Fruit fly (Drosophila melanogaster) whole organism, embryonic: ENCODE results near the gene CSN3.

Source experiments
- B-H1 ChIP-seq: fragments of 200-800 bp; sonication (Bioruptor generic); IDR thresholded peaks from 3 replicates; pipeline ENCODE4 v1.3.6; 2022; ENCODE audit warnings: missing biosample characterization, missing genetic modification characterization
- B-H2 ChIP-seq: fragments of 200-800 bp; sonication (Bioruptor generic); optimal IDR thresholded peaks from 2 replicates; lab custom pipeline; 2018; ENCODE audit warnings: missing biosample characterization, mild to moderate bottlenecking, missing genetic modification characterization
- Bgb ChIP-seq: fragments of 200-800 bp; sonication (Bioruptor generic); IDR thresholded peaks from 2 replicates; pipeline ENCODE4 v1.3.6; 2022; ENCODE audit warnings: missing biosample characterization, missing genetic modification characterization; ENCODE audit not compliant: partially characterized antibody
- CG10959 ChIP-seq: fragments of 200-800 bp; sonication (Bioruptor generic); IDR thresholded peaks from 2 replicates; pipeline ENCODE4 v1.3.6; 2022; ENCODE audit warnings: missing biosample characterization, missing genetic modification characterization
- CG11696 ChIP-seq: fragments of 200-800 bp; sonication (Bioruptor generic); IDR thresholded peaks from 2 replicates; pipeline ENCODE4 v1.3.6; 2022; ENCODE audit warnings: missing biosample characterization, missing genetic modification characterization
- CG15011 ChIP-seq: fragments of 200-800 bp; sonication (Bioruptor generic); optimal IDR thresholded peaks from 3 replicates; lab custom pipeline; 2018; ENCODE audit warnings: missing biosample characterization, mild to moderate bottlenecking, missing genetic modification characterization
- CG1529 ChIP-seq: fragments of 200-800 bp; sonication (Bioruptor generic); optimal IDR thresholded peaks from 3 replicates; lab custom pipeline; 2018; ENCODE audit warnings: missing biosample characterization, missing genetic modification characterization
- CG17912 ChIP-seq: fragments of 200-800 bp; sonication (Bioruptor generic); optimal IDR thresholded peaks from 2 replicates; lab custom pipeline; 2018; ENCODE audit warnings: missing biosample characterization, mild to moderate bottlenecking, missing genetic modification characterization
- CG30431 ChIP-seq: fragments of 200-800 bp; sonication (Bioruptor generic); optimal IDR thresholded peaks from 2 replicates; lab custom pipeline; 2017; ENCODE audit warnings: missing biosample characterization, missing genetic modification characterization
- CG7745 ChIP-seq: fragments of 200-800 bp; sonication (Bioruptor generic); optimal IDR thresholded peaks from 2 replicates; lab custom pipeline; 2018; ENCODE audit warnings: missing biosample characterization, mild to moderate bottlenecking, missing genetic modification characterization, moderate library complexity
- CG8388 ChIP-seq: fragments of 200-800 bp; sonication (Bioruptor generic); optimal IDR thresholded peaks from 2 replicates; lab custom pipeline; 2019; ENCODE audit warnings: missing biosample characterization, mild to moderate bottlenecking, missing genetic modification characterization, moderate library complexity
- CG9215 ChIP-seq: fragments of 200-800 bp; sonication (Bioruptor generic); IDR thresholded peaks from 2 replicates; pipeline ENCODE4 v1.3.6; 2022; ENCODE audit warnings: missing biosample characterization, missing genetic modification characterization
- CG9876 ChIP-seq: fragments of 200-800 bp; sonication (Bioruptor generic); optimal IDR thresholded peaks from 2 replicates; lab custom pipeline; 2016; ENCODE audit warnings: missing biosample characterization, missing genetic modification characterization
- Deaf1 ChIP-seq: fragments of 200-800 bp; optimal IDR thresholded peaks from 3 replicates; lab custom pipeline; 2019; ENCODE audit warnings: missing biosample characterization, mild to moderate bottlenecking, missing genetic modification characterization, moderate library complexity
- Dek ChIP-seq: fragments of 200-800 bp; sonication (Bioruptor generic); optimal IDR thresholded peaks from 3 replicates; lab custom pipeline; 2019; ENCODE audit warnings: missing biosample characterization, mild to moderate bottlenecking, missing genetic modification characterization, moderate library complexity
- Dip3 ChIP-seq: fragments of 200-800 bp; sonication (Bioruptor generic); optimal IDR thresholded peaks from 3 replicates; lab custom pipeline; 2016; ENCODE audit warnings: missing biosample characterization, missing genetic modification characterization
- H15 ChIP-seq: fragments of 200-800 bp; sonication (Bioruptor generic); IDR thresholded peaks from 3 replicates; pipeline ENCODE4 v1.3.6; 2022; ENCODE audit warnings: missing biosample characterization, missing genetic modification characterization
- HLH3B ChIP-seq: fragments of 200-800 bp; sonication (Bioruptor generic); IDR thresholded peaks from 2 replicates; pipeline ENCODE4 v1.3.6; 2022; ENCODE audit warnings: missing biosample characterization, missing genetic modification characterization
- Hr78 ChIP-seq, 2 experiments: fragments of 200-800 bp in 1 of 2; fragments of >200 bp in 1 of 2; sonication (Bioruptor generic) in 1 of 2; optimal IDR thresholded peaks; 2 replicates each; lab custom pipeline; 2017 to 2019; ENCODE audit warnings: missing biosample characterization in 2 of 2, missing genetic modification characterization in 2 of 2, mild to moderate bottlenecking in 1 of 2, moderate library complexity in 1 of 2
- Lim3 ChIP-seq: fragments of 200-800 bp; sonication (Bioruptor generic); IDR thresholded peaks from 2 replicates; pipeline ENCODE4 v1.3.6; 2022; ENCODE audit warnings: missing biosample characterization, missing genetic modification characterization
- MTF-1 ChIP-seq: fragments of 200-800 bp; sonication (Bioruptor generic); optimal IDR thresholded peaks from 2 replicates; lab custom pipeline; 2018; ENCODE audit warnings: missing biosample characterization, mild to moderate bottlenecking, missing genetic modification characterization, borderline replicate concordance
- Med ChIP-seq: fragments of 200-800 bp; sonication (Bioruptor generic); peaks from one replicate; lab custom pipeline; 2016; ENCODE audit warnings: missing biosample characterization, missing genetic modification characterization, mild to moderate bottlenecking, inconsistent platforms, moderate library complexity
- NC2β ChIP-seq: fragments of 200-800 bp; sonication (Bioruptor generic); optimal IDR thresholded peaks from 2 replicates; lab custom pipeline; 2016; ENCODE audit warnings: missing biosample characterization, missing genetic modification characterization
- NFAT ChIP-seq: fragments of 200-800 bp; sonication (Bioruptor generic); IDR thresholded peaks from 2 replicates; pipeline ENCODE4 v1.3.6; 2022; ENCODE audit warnings: missing biosample characterization, missing genetic modification characterization
- Neu2 ChIP-seq: fragments of 200-800 bp; sonication (Bioruptor generic); optimal IDR thresholded peaks from 3 replicates; lab custom pipeline; 2016; ENCODE audit warnings: missing biosample characterization, missing genetic modification characterization, borderline replicate concordance
- Nf-YA ChIP-seq: fragments of 200-800 bp; sonication (Bioruptor generic); IDR thresholded peaks from 2 replicates; pipeline ENCODE4 v1.3.6; 2022; ENCODE audit warnings: missing biosample characterization, missing genetic modification characterization
- Nf-YB ChIP-seq: fragments of 200-800 bp; sonication (Bioruptor generic); optimal IDR thresholded peaks from 3 replicates; lab custom pipeline; 2019; ENCODE audit warnings: missing biosample characterization, mild to moderate bottlenecking, missing genetic modification characterization, moderate library complexity
- Stat92E ChIP-seq, 3 experiments: fragments of >200 bp in 2 of 3; fragments of 200-800 bp in 1 of 3; sonication (Bioruptor generic) in 1 of 3; optimal IDR thresholded peaks; 2 replicates each; lab custom pipeline; 2017 to 2019; ENCODE audit warnings: missing biosample characterization in 3 of 3, missing genetic modification characterization in 3 of 3, mild to moderate bottlenecking in 1 of 3, moderate library complexity in 1 of 3
- Xrp1 ChIP-seq: fragments of 200-800 bp; sonication (Bioruptor generic); IDR thresholded peaks from 2 replicates; pipeline ENCODE4 v1.3.6; 2022; ENCODE audit warnings: missing biosample characterization, missing genetic modification characterization
- YL-1 ChIP-seq: fragments of 200-800 bp; sonication (Bioruptor generic); optimal IDR thresholded peaks from 3 replicates; lab custom pipeline; 2017; ENCODE audit warnings: missing biosample characterization, mild to moderate bottlenecking, missing genetic modification characterization
- bsh ChIP-seq, 2 experiments: fragments of 200-800 bp; sonication (Bioruptor generic); optimal IDR thresholded peaks; 2 replicates each; lab custom pipeline; 2017 to 2018; ENCODE audit warnings: mild to moderate bottlenecking in 2 of 2, missing biosample characterization in 2 of 2, missing genetic modification characterization in 2 of 2, moderate library complexity in 1 of 2
- cato ChIP-seq: fragments of 200-800 bp; sonication (Bioruptor generic); optimal IDR thresholded peaks from 2 replicates; lab custom pipeline; 2016; ENCODE audit warnings: missing biosample characterization, missing genetic modification characterization, borderline replicate concordance
- caup ChIP-seq: fragments of 200-800 bp; sonication (Bioruptor generic); optimal IDR thresholded peaks from 3 replicates; lab custom pipeline; 2017; ENCODE audit warnings: missing biosample characterization, mild to moderate bottlenecking, missing genetic modification characterization, moderate library complexity; ENCODE audit not compliant: severe bottlenecking
- chinmo ChIP-seq: fragments of 200-800 bp; sonication (Bioruptor generic); IDR thresholded peaks from 4 replicates; pipeline ENCODE4 v1.3.6; 2022; ENCODE audit warnings: missing biosample characterization, missing genetic modification characterization; ENCODE audit not compliant: partially characterized antibody
- crc ChIP-seq: fragments of 200-800 bp; sonication (Bioruptor generic); optimal IDR thresholded peaks from 2 replicates; lab custom pipeline; 2016; ENCODE audit warnings: missing biosample characterization, missing genetic modification characterization
- croc ChIP-seq: fragments of 200-800 bp; sonication (Bioruptor generic); conservative IDR thresholded peaks from 3 replicates; pipeline ENCODE4 v1.3.6; 2022; ENCODE audit warnings: missing biosample characterization, missing genetic modification characterization
- da ChIP-seq: fragments of 200-800 bp; sonication (Bioruptor generic); optimal IDR thresholded peaks from 2 replicates; lab custom pipeline; 2016; ENCODE audit warnings: missing biosample characterization, missing genetic modification characterization
- eyg ChIP-seq: fragments of 200-800 bp; sonication (Bioruptor generic); optimal IDR thresholded peaks from 3 replicates; lab custom pipeline; 2016; ENCODE audit warnings: missing biosample characterization, missing genetic modification characterization
- grau ChIP-seq: fragments of 200-800 bp; optimal IDR thresholded peaks from 3 replicates; lab custom pipeline; 2019; ENCODE audit warnings: missing biosample characterization, mild to moderate bottlenecking, missing genetic modification characterization, moderate library complexity
- ken ChIP-seq: fragments of 200-800 bp; sonication (Bioruptor generic); IDR thresholded peaks from 3 replicates; pipeline ENCODE4 v1.3.6; 2022; ENCODE audit warnings: missing biosample characterization, missing genetic modification characterization
- knrl ChIP-seq: fragments of 200-800 bp; sonication (Bioruptor generic); IDR thresholded peaks from 3 replicates; pipeline ENCODE4 v1.3.6; 2022; ENCODE audit warnings: missing biosample characterization, missing genetic modification characterization; ENCODE audit not compliant: partially characterized antibody
- nerfin-1 ChIP-seq: fragments of 200-800 bp; sonication (Bioruptor generic); optimal IDR thresholded peaks from 3 replicates; lab custom pipeline; 2019; ENCODE audit warnings: missing biosample characterization, mild to moderate bottlenecking, missing genetic modification characterization, moderate library complexity
- org-1 ChIP-seq: fragments of 200-800 bp; sonication (Bioruptor generic); optimal IDR thresholded peaks from 2 replicates; lab custom pipeline; 2017; ENCODE audit warnings: missing biosample characterization, missing genetic modification characterization
- pan ChIP-seq, 4 experiments: fragments of >200 bp in 3 of 4; fragments of 200-800 bp in 1 of 4; sonication (Bioruptor generic) in 1 of 4; optimal IDR thresholded peaks in 3 of 4; IDR thresholded peaks in 1 of 4; 2 replicates each; pipeline versions ENCODE4 v1.3.6 to Lab custom; 2017 to 2022; ENCODE audit warnings: missing biosample characterization in 2 of 4, missing genetic modification characterization in 2 of 4, mixed read lengths in 1 of 4
- pnt ChIP-seq: fragments of 200-800 bp; sonication (Bioruptor generic); optimal IDR thresholded peaks from 3 replicates; lab custom pipeline; 2016; ENCODE audit warnings: missing biosample characterization, missing genetic modification characterization
- seq ChIP-seq: fragments of 200-800 bp; sonication (Bioruptor generic); IDR thresholded peaks from 2 replicates; pipeline ENCODE4 v1.3.6; 2022; ENCODE audit warnings: missing biosample characterization, missing genetic modification characterization
- sr ChIP-seq: fragments of 200-800 bp; sonication (Bioruptor generic); IDR thresholded peaks from 3 replicates; pipeline ENCODE4 v1.3.6; 2022; ENCODE audit warnings: missing biosample characterization, missing genetic modification characterization
- zf30C ChIP-seq: fragments of 200-800 bp; sonication (Bioruptor generic); optimal IDR thresholded peaks from 3 replicates; lab custom pipeline; 2018; ENCODE audit warnings: missing biosample characterization, mild to moderate bottlenecking, missing genetic modification characterization

Gene CSN3

dm6 chr3L:20798325-20798846 is 43.0 kb downstream of the CSN3 start, which contains the start of the genes CG3698 and tzn (continued):
- TF ChIP-seq zf30C (GFP tag; lab: Kevin White, UChicago): peak; percentile 39
- TF ChIP-seq org-1 (GFP tag; lab: Kevin White, UChicago): peak; percentile 90
- peak; percentile 35 for TF ChIP-seq pnt (GFP tag; lab: Kevin White, UChicago)
- peak; percentile 85 for TF ChIP-seq croc (GFP tag; lab: Robert Waterston, UW)
- no peak for TF ChIP-seq Bgb
- TF ChIP-seq Stat92E (GFP tag; optimal IDR thresholded peaks at IDR 0.05; lab: Kevin White, UChicago): peak in 1 of 3 experiments; percentile 28
- TF ChIP-seq CG10959 (GFP tag; lab: Robert Waterston, UW): peak; percentile 88
- TF ChIP-seq CG15011: peak; percentile 87
- peak; percentile 97 for TF ChIP-seq YL-1 (GFP tag; lab: Kevin White, UChicago)
- TF ChIP-seq crc: peak; percentile 45
- peak; percentile 98 for TF ChIP-seq CG17912 (GFP tag; lab: Kevin White, UChicago)
- TF ChIP-seq CG11696 (GFP tag; lab: Robert Waterston, UW): peak; percentile 72
- TF ChIP-seq grau (tag; lab: Kevin White, UChicago): peak; percentile 84
- TF ChIP-seq pan (optimal IDR thresholded peaks at IDR 0.05; lab: Kevin White, UChicago): no peak
- TF ChIP-seq pan (GFP tag; optimal IDR thresholded peaks at IDR 0.05 in 1 of 2, IDR thresholded peaks at IDR 0.05 in 1 of 2): peak in 1 of 2 experiments; percentile 94
- TF ChIP-seq CG1529 (GFP tag; lab: Kevin White, UChicago): peak; percentile 88
- TF ChIP-seq Dip3 (GFP tag; lab: Kevin White, UChicago): peak; percentile 68
- no peak for TF ChIP-seq Deaf1
- peak; percentile 98 for TF ChIP-seq MTF-1 (GFP tag; lab: Kevin White, UChicago)
- peak; percentile 43; the same call in 1 of the 2 replicates for TF ChIP-seq Xrp1 (GFP tag; lab: Robert Waterston, UW)
- peak; percentile 84 for TF ChIP-seq NC2β
- TF ChIP-seq seq (GFP tag; lab: Robert Waterston, UW): peak; percentile 81; the same call in 1 of the 2 replicates
- peak; percentile 99 for TF ChIP-seq Med (GFP tag; lab: Kevin White, UChicago)
- TF ChIP-seq chinmo (GFP tag; lab: Robert Waterston, UW): no peak
- TF ChIP-seq Hr78 (GFP tag; optimal IDR thresholded peaks at IDR 0.05; lab: Kevin White, UChicago): no peak
- peak; percentile 82 for TF ChIP-seq eyg (GFP tag; lab: Kevin White, UChicago)
- peak; percentile 91 for TF ChIP-seq cato (GFP tag; lab: Kevin White, UChicago)
- TF ChIP-seq CG30431 (GFP tag; lab: Kevin White, UChicago): peak; percentile 96
- no peak for TF ChIP-seq CG7745 (tag; lab: Kevin White, UChicago)
- TF ChIP-seq Neu2 (GFP tag; lab: Kevin White, UChicago): no peak
- peak; percentile 89 for TF ChIP-seq CG8388 (GFP tag; lab: Kevin White, UChicago)
- TF ChIP-seq sr (GFP tag; lab: Robert Waterston, UW): peak; percentile 88
- TF ChIP-seq H15 (GFP tag; lab: Robert Waterston, UW): peak; percentile 94
- TF ChIP-seq Nf-YA (GFP tag; lab: Robert Waterston, UW): peak; percentile 89
- TF ChIP-seq Dek (tag; lab: Kevin White, UChicago): peak; percentile 87
- peak; percentile 95 for TF ChIP-seq CG9876 (GFP tag; lab: Kevin White, UChicago)
- peak in 1 of 2 experiments; percentile 89 for TF ChIP-seq bsh (GFP tag; optimal IDR thresholded peaks at IDR 0.05; lab: Kevin White, UChicago)
- TF ChIP-seq da (GFP tag; lab: Kevin White, UChicago): peak; percentile 72
- peak; percentile 92 for TF ChIP-seq HLH3B (GFP tag; lab: Robert Waterston, UW)
- TF ChIP-seq nerfin-1 (tag; lab: Kevin White, UChicago): peak; percentile 85
- TF ChIP-seq Nf-YB: peak; percentile 77
- TF ChIP-seq ken (GFP tag; lab: Robert Waterston, UW): peak; percentile 95
- peak; percentile 80 for TF ChIP-seq CG9215 (GFP tag; lab: Robert Waterston, UW)
- TF ChIP-seq B-H1 (GFP tag; lab: Robert Waterston, UW): peak; percentile 87
- peak; percentile 74 for TF ChIP-seq Lim3 (GFP tag; lab: Robert Waterston, UW)
- peak; percentile 93 for TF ChIP-seq B-H2 (GFP tag; lab: Kevin White, UChicago)
- peak; percentile 98 for TF ChIP-seq caup
- no peak; the same call in 2 of the 3 replicates for TF ChIP-seq knrl (GFP tag; lab: Robert Waterston, UW)
- TF ChIP-seq NFAT (GFP tag; lab: Robert Waterston, UW): peak; percentile 97
